Worm (Caenorhabditis elegans) whole organism, late embryonic: ENCODE results near the gene fbxc-20.

Experiments used
- ceh-24 ChIP-seq: sonication (generic microtip); optimal IDR thresholded peaks from 2 replicates; lab custom pipeline; 2016; ENCODE audit warnings: mild to moderate bottlenecking, missing genetic modification characterization, missing compliant biosample characterization
- pha-4 ChIP-seq: fragments of 150-350 bp; optimal IDR thresholded peaks from 2 replicates; lab custom pipeline; 2018; ENCODE audit warnings: missing biosample characterization, missing genetic modification reagents, missing genetic modification characterization
- unc-42 ChIP-seq: sonication (generic microtip); optimal IDR thresholded peaks from 2 replicates; lab custom pipeline; 2016; ENCODE audit warnings: missing genotype, missing genetic modification characterization, missing compliant biosample characterization
- unc-86 ChIP-seq: sonication (generic microtip); optimal IDR thresholded peaks from 2 replicates; lab custom pipeline; 2016; ENCODE audit warnings: missing genetic modification characterization, missing compliant biosample characterization

- no peak for TF ChIP-seq unc-86 (tag; lab: Kevin White, UChicago)
- no peak for TF ChIP-seq pha-4 (tag; lab: Kevin White, UChicago)
- no peak for TF ChIP-seq ceh-24
- no peak for TF ChIP-seq unc-42 (tag; lab: Kevin White, UChicago)
These were observed 25.1 kb upstream of the fbxc-20 start, which contains the start of gene F16G10.11 for ce11 chrII:2393821-2394220.
